Fruit fly (Drosophila melanogaster) whole organism, embryonic: ENCODE results near the gene CG2875.

Source experiments
- Asciz ChIP-seq: fragments of 200-800 bp; sonication (Bioruptor generic); optimal IDR thresholded peaks from 2 replicates; lab custom pipeline; 2017; ENCODE audit warnings: missing biosample characterization, mild to moderate bottlenecking, missing genetic modification characterization, missing genetic modification reagents
- C15 ChIP-seq: fragments of 200-800 bp; sonication (Bioruptor generic); IDR thresholded peaks from 3 replicates; pipeline ENCODE4 v1.3.6; 2022; ENCODE audit warnings: missing biosample characterization, missing genetic modification characterization
- CG10565 ChIP-seq: fragments of 200-800 bp; sonication (Bioruptor generic); optimal IDR thresholded peaks from 3 replicates; lab custom pipeline; 2016; ENCODE audit warnings: missing biosample characterization, mild to moderate bottlenecking, missing genetic modification characterization
- CG12155 ChIP-seq: fragments of 200-800 bp; sonication (Bioruptor generic); optimal IDR thresholded peaks from 3 replicates; lab custom pipeline; 2016; ENCODE audit warnings: missing biosample characterization, missing genetic modification characterization
- CG12744 ChIP-seq: fragments of 200-800 bp; sonication (Bioruptor generic); optimal IDR thresholded peaks from 2 replicates; lab custom pipeline; 2016; ENCODE audit warnings: missing biosample characterization, missing genetic modification characterization
- CG12769 ChIP-seq: fragments of 200-800 bp; sonication (Bioruptor generic); optimal IDR thresholded peaks from 2 replicates; lab custom pipeline; 2019; ENCODE audit warnings: missing biosample characterization, mild to moderate bottlenecking, missing genetic modification characterization, moderate library complexity
- CG13287 ChIP-seq: fragments of 200-800 bp; sonication (Bioruptor generic); IDR thresholded peaks from 2 replicates; pipeline ENCODE4 v1.3.6; 2022; ENCODE audit warnings: missing biosample characterization, missing genetic modification characterization; ENCODE audit not compliant: partially characterized antibody
- CG14710 ChIP-seq: fragments of 200-800 bp; sonication (Bioruptor generic); optimal IDR thresholded peaks from 3 replicates; lab custom pipeline; 2019; ENCODE audit warnings: missing biosample characterization, mild to moderate bottlenecking, missing genetic modification characterization, moderate library complexity
- CG17359 ChIP-seq: fragments of 200-800 bp; sonication (Bioruptor generic); optimal IDR thresholded peaks from 3 replicates; lab custom pipeline; 2018; ENCODE audit warnings: missing biosample characterization, mild to moderate bottlenecking, missing genetic modification characterization, moderate library complexity
- CG17361 ChIP-seq: fragments of 200-800 bp; sonication (Bioruptor generic); IDR thresholded peaks from 3 replicates; pipeline ENCODE4 v1.3.6; 2022; ENCODE audit warnings: missing biosample characterization, missing genetic modification characterization
- CG7556 ChIP-seq: fragments of 200-800 bp; sonication (Bioruptor generic); optimal IDR thresholded peaks from 2 replicates; lab custom pipeline; 2017; ENCODE audit warnings: missing biosample characterization, mild to moderate bottlenecking, missing genetic modification characterization
- CG8765 ChIP-seq: fragments of 200-800 bp; sonication (Bioruptor generic); IDR thresholded peaks from 2 replicates; pipeline ENCODE4 v1.3.6; 2022; ENCODE audit warnings: missing biosample characterization, missing genetic modification characterization
- CG8944 ChIP-seq: fragments of 200-800 bp; sonication (Bioruptor generic); optimal IDR thresholded peaks from 3 replicates; lab custom pipeline; 2016; ENCODE audit warnings: missing biosample characterization, missing genetic modification characterization
- CG9609 ChIP-seq: fragments of 200-800 bp; sonication (Bioruptor generic); optimal IDR thresholded peaks from 3 replicates; lab custom pipeline; 2016; ENCODE audit warnings: missing biosample characterization, missing genetic modification characterization
- Chrac-16 ChIP-seq: fragments of 200-800 bp; sonication (Bioruptor generic); optimal IDR thresholded peaks from 3 replicates; lab custom pipeline; 2016; ENCODE audit warnings: missing biosample characterization, missing genetic modification characterization
- Dip3 ChIP-seq: fragments of 200-800 bp; sonication (Bioruptor generic); optimal IDR thresholded peaks from 3 replicates; lab custom pipeline; 2016; ENCODE audit warnings: missing biosample characterization, missing genetic modification characterization
- Dp ChIP-seq: fragments of 200-800 bp; sonication (Bioruptor generic); optimal IDR thresholded peaks from 2 replicates; lab custom pipeline; 2018; ENCODE audit warnings: missing biosample characterization, mild to moderate bottlenecking, missing genetic modification characterization, moderate library complexity
- Ets65A ChIP-seq: fragments of 200-800 bp; sonication (Bioruptor generic); peaks from one replicate; lab custom pipeline; 2016; ENCODE audit warnings: missing biosample characterization, missing genetic modification characterization
- HLH54F ChIP-seq: fragments of 200-800 bp; sonication (Bioruptor generic); optimal IDR thresholded peaks from 3 replicates; lab custom pipeline; 2016; ENCODE audit warnings: missing biosample characterization, missing genetic modification characterization
- Hand ChIP-seq: fragments of 200-800 bp; sonication (Bioruptor generic); optimal IDR thresholded peaks from 2 replicates; lab custom pipeline; 2017; ENCODE audit warnings: mild to moderate bottlenecking, missing biosample characterization, missing genetic modification reagents, missing genetic modification characterization
- Hr51 ChIP-seq, 2 experiments: fragments of 200-800 bp; sonication (Bioruptor generic); optimal IDR thresholded peaks; 2 replicates in 1 of 2; 3 replicates in 1 of 2; lab custom pipeline; 2016 to 2018; ENCODE audit warnings: missing biosample characterization in 2 of 2, missing genetic modification characterization in 2 of 2, mild to moderate bottlenecking in 1 of 2, moderate library complexity in 1 of 2
- MBD-R2 ChIP-seq: fragments of 200-800 bp; sonication (Bioruptor generic); IDR thresholded peaks from 2 replicates; pipeline ENCODE4 v1.3.6; 2022; ENCODE audit warnings: missing biosample characterization, missing genetic modification characterization
- NC2α ChIP-seq: fragments of 200-800 bp; sonication (Bioruptor generic); optimal IDR thresholded peaks from 2 replicates; lab custom pipeline; 2016; ENCODE audit warnings: missing biosample characterization, missing genetic modification characterization
- Nf-YB ChIP-seq: fragments of 200-800 bp; sonication (Bioruptor generic); optimal IDR thresholded peaks from 3 replicates; lab custom pipeline; 2019; ENCODE audit warnings: missing biosample characterization, mild to moderate bottlenecking, missing genetic modification characterization, moderate library complexity
- Ravus ChIP-seq: fragments of 200-800 bp; sonication (Bioruptor generic); IDR thresholded peaks from 2 replicates; pipeline ENCODE4 v1.3.6; 2022; ENCODE audit warnings: missing biosample characterization, missing genetic modification characterization
- ab ChIP-seq: fragments of 200-800 bp; sonication (Bioruptor generic); optimal IDR thresholded peaks from 2 replicates; lab custom pipeline; 2016; ENCODE audit warnings: missing biosample characterization, missing genetic modification characterization
- abd-A ChIP-seq: fragments of 200-800 bp; sonication (Bioruptor generic); optimal IDR thresholded peaks from 3 replicates; lab custom pipeline; 2019; ENCODE audit warnings: missing biosample characterization, mild to moderate bottlenecking, missing genetic modification characterization, moderate library complexity
- bsh ChIP-seq, 2 experiments: fragments of 200-800 bp; sonication (Bioruptor generic); optimal IDR thresholded peaks; 2 replicates each; lab custom pipeline; 2017 to 2018; ENCODE audit warnings: mild to moderate bottlenecking in 2 of 2, missing biosample characterization in 2 of 2, missing genetic modification characterization in 2 of 2, moderate library complexity in 1 of 2
- btn ChIP-seq: fragments of 200-800 bp; sonication (Bioruptor generic); optimal IDR thresholded peaks from 2 replicates; lab custom pipeline; 2016; ENCODE audit warnings: missing biosample characterization, missing genetic modification characterization
- cad ChIP-seq: fragments of >200 bp; optimal IDR thresholded peaks from 2 replicates; lab custom pipeline; 2017; ENCODE audit warnings: missing biosample characterization, missing genetic modification characterization
- crc ChIP-seq: fragments of 200-800 bp; sonication (Bioruptor generic); optimal IDR thresholded peaks from 2 replicates; lab custom pipeline; 2016; ENCODE audit warnings: missing biosample characterization, missing genetic modification characterization
- cwo ChIP-seq: fragments of 200-800 bp; sonication (Bioruptor generic); optimal IDR thresholded peaks from 3 replicates; lab custom pipeline; 2017; ENCODE audit warnings: missing biosample characterization, missing genetic modification characterization, mild to moderate bottlenecking, moderate library complexity, missing genetic modification reagents
- fd102C ChIP-seq: fragments of 200-800 bp; sonication (Bioruptor generic); optimal IDR thresholded peaks from 2 replicates; lab custom pipeline; 2018; ENCODE audit warnings: missing biosample characterization, mild to moderate bottlenecking, missing genetic modification characterization, moderate library complexity
- hkb ChIP-seq, 2 experiments: fragments of 200-800 bp in 1 of 2; fragments of >200 bp in 1 of 2; sonication (Bioruptor generic) in 1 of 2; IDR thresholded peaks in 1 of 2; optimal IDR thresholded peaks in 1 of 2; 2 replicates each; pipeline versions ENCODE4 v1.3.6 to Lab custom; 2017 to 2022; ENCODE audit warnings: missing biosample characterization in 1 of 2, missing genetic modification characterization in 1 of 2
- jigr1 ChIP-seq: fragments of 200-800 bp; sonication (Bioruptor generic); IDR thresholded peaks from 3 replicates; pipeline ENCODE4 v1.3.6; 2022; ENCODE audit warnings: missing biosample characterization, missing genetic modification characterization
- knrl ChIP-seq: fragments of 200-800 bp; sonication (Bioruptor generic); IDR thresholded peaks from 3 replicates; pipeline ENCODE4 v1.3.6; 2022; ENCODE audit warnings: missing biosample characterization, missing genetic modification characterization; ENCODE audit not compliant: partially characterized antibody
- lilli ChIP-seq: fragments of 200-800 bp; sonication (Bioruptor generic); optimal IDR thresholded peaks from 3 replicates; lab custom pipeline; 2016; ENCODE audit warnings: missing biosample characterization, missing genetic modification characterization
- nerfin-2 ChIP-seq: fragments of 200-800 bp; sonication (Bioruptor generic); IDR thresholded peaks from 2 replicates; pipeline ENCODE4 v1.3.6; 2022; ENCODE audit warnings: missing biosample characterization, missing genetic modification characterization; ENCODE audit not compliant: partially characterized antibody
- odd ChIP-seq: fragments of 200-800 bp; sonication (Bioruptor generic); optimal IDR thresholded peaks from 2 replicates; lab custom pipeline; 2017; ENCODE audit warnings: missing biosample characterization, mild to moderate bottlenecking, missing genetic modification characterization
- peb ChIP-seq: fragments of 200-800 bp; sonication (Bioruptor generic); IDR thresholded peaks from 2 replicates; pipeline ENCODE4 v1.3.6; 2022; ENCODE audit warnings: missing biosample characterization, missing genetic modification characterization
- ranshi ChIP-seq: fragments of 200-800 bp; sonication (Bioruptor generic); IDR thresholded peaks from 2 replicates; pipeline ENCODE4 v1.3.6; 2022; ENCODE audit warnings: missing biosample characterization, missing genetic modification characterization
- scrt ChIP-seq: fragments of 200-800 bp; sonication (Bioruptor generic); optimal IDR thresholded peaks from 2 replicates; lab custom pipeline; 2018; ENCODE audit warnings: missing biosample characterization, mild to moderate bottlenecking, missing genetic modification characterization, moderate library complexity
- sd ChIP-seq: fragments of 200-800 bp; sonication (Bioruptor generic); optimal IDR thresholded peaks from 3 replicates; lab custom pipeline; 2018; ENCODE audit warnings: missing biosample characterization, mild to moderate bottlenecking, missing genetic modification characterization, moderate library complexity
- slbo ChIP-seq: fragments of 200-800 bp; sonication (Bioruptor generic); IDR thresholded peaks from 2 replicates; pipeline ENCODE4 v1.3.6; 2022; ENCODE audit warnings: missing biosample characterization, missing genetic modification characterization
- so ChIP-seq: fragments of 200-800 bp; sonication (Bioruptor generic); IDR thresholded peaks from 3 replicates; pipeline ENCODE4 v1.3.6; 2022; ENCODE audit warnings: missing biosample characterization, missing genetic modification characterization
- tin ChIP-seq: fragments of 200-800 bp; sonication (Bioruptor generic); optimal IDR thresholded peaks from 3 replicates; lab custom pipeline; 2016; ENCODE audit warnings: missing biosample characterization, missing genetic modification characterization
- tna ChIP-seq: fragments of 200-800 bp; sonication (Bioruptor generic); IDR thresholded peaks from 2 replicates; pipeline ENCODE4 v1.3.6; 2022; ENCODE audit warnings: missing biosample characterization, missing genetic modification characterization; ENCODE audit not compliant: partially characterized antibody
- toy ChIP-seq: fragments of 200-800 bp; sonication (Bioruptor generic); IDR thresholded peaks from 2 replicates; pipeline ENCODE4 v1.3.6; 2022; ENCODE audit warnings: missing biosample characterization, missing genetic modification characterization
- vnd ChIP-seq: fragments of 200-800 bp; sonication (Bioruptor generic); IDR thresholded peaks from 3 replicates; pipeline ENCODE4 v1.3.6; 2022; ENCODE audit warnings: missing biosample characterization, missing genetic modification characterization; ENCODE audit not compliant: partially characterized antibody
- wdn ChIP-seq: fragments of 200-800 bp; sonication (Bioruptor generic); IDR thresholded peaks from 2 replicates; pipeline ENCODE4 v1.3.6; 2022; ENCODE audit warnings: missing biosample characterization, missing genetic modification characterization

Gene CG2875

DNA sequence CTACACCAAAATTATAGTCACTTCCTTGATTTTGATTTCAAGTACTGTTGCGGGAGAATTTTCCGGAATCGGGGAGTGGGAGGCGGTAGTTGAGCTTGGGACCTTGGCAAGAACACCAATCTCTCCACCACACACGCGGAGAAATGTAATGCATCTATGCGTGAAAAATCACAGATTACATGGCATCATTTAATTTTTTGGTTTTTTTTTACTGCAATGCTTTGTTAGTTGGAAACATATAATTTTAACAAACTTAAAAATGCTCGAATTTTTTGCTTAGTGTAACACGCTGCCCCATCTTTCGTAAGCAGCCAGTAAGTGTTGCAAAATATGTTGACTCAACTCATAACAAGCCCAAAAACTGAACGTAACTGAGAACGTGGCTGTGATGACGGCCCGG is 24.9 kb downstream of the CG2875 start (continued):
- TF ChIP-seq Ravus (no peak), knrl (GFP tag; lab: Robert Waterston, UW) (no peak), Hand (GFP tag; lab: Kevin White, UChicago) (no peak), tin (GFP tag; lab: Kevin White, UChicago) (peak; percentile 17), Hr51 (GFP tag; optimal IDR thresholded peaks at IDR 0.05; lab: Kevin White, UChicago) (peak in 1 of 2 experiments; percentile 52), CG12744 (GFP tag; lab: Kevin White, UChicago) (no peak), CG12769 (tag; lab: Kevin White, UChicago) (peak; percentile 27), MBD-R2 (peak; percentile 11; the same call in 1 of the 2 replicates), NC2α (GFP tag; lab: Kevin White, UChicago) (no peak), Nf-YB (GFP tag; lab: Kevin White, UChicago) (no peak), scrt (GFP tag; lab: Kevin White, UChicago) (peak; percentile 3), vnd (GFP tag; lab: Robert Waterston, UW) (no peak), Dip3 (no peak), CG8944 (GFP tag; lab: Kevin White, UChicago) (no peak), Dp (GFP tag; lab: Kevin White, UChicago) (no peak), Asciz (GFP tag; lab: Kevin White, UChicago) (no peak), crc (GFP tag; lab: Kevin White, UChicago) (no peak), CG10565 (no peak), sd (tag; lab: Kevin White, UChicago) (no peak), CG14710 (tag; lab: Kevin White, UChicago) (no peak), fd102C (GFP tag; lab: Kevin White, UChicago) (no peak), jigr1 (GFP tag; lab: Robert Waterston, UW) (no peak), toy (GFP tag; lab: Robert Waterston, UW) (no peak), CG17361 (GFP tag; lab: Robert Waterston, UW) (no peak), cwo (peak; percentile 35), CG17359 (peak; percentile 21), peb (GFP tag; lab: Robert Waterston, UW) (no peak), abd-A (tag; lab: Kevin White, UChicago) (no peak), ranshi (GFP tag; lab: Robert Waterston, UW) (peak; percentile 53; the same call in 1 of the 2 replicates), bsh (GFP tag; optimal IDR thresholded peaks at IDR 0.05; lab: Kevin White, UChicago) (peak in 1 of 2 experiments; percentile 3), CG13287 (GFP tag; lab: Robert Waterston, UW) (no peak), nerfin-2 (GFP tag; lab: Robert Waterston, UW) (no peak), so (GFP tag; lab: Robert Waterston, UW) (no peak), Ets65A (GFP tag; lab: Kevin White, UChicago) (no peak), C15 (no peak), odd (GFP tag; lab: Kevin White, UChicago) (no peak), CG7556 (GFP tag; lab: Kevin White, UChicago) (peak; percentile 42), CG9609 (no peak), ab (GFP tag; lab: Kevin White, UChicago) (no peak), cad (GFP tag; lab: Kevin White, UChicago) (no peak), HLH54F (GFP tag; lab: Kevin White, UChicago) (no peak), CG8765 (no peak), wdn (no peak), btn (GFP tag; lab: Kevin White, UChicago) (no peak), slbo (GFP tag; lab: Robert Waterston, UW) (peak; percentile 35), tna (no peak), hkb (optimal IDR thresholded peaks at IDR 0.05; lab: Kevin White, UChicago) (no peak), hkb (GFP tag; IDR thresholded peaks at IDR 0.05; lab: Robert Waterston, UW) (0 out of 2 replicates have a peak, but pooled peaks have one; percentile 15), CG12155 (GFP tag; lab: Kevin White, UChicago) (no peak), lilli (GFP tag; lab: Kevin White, UChicago) (peak; percentile 34), Chrac-16 (GFP tag; lab: Kevin White, UChicago) (no peak)
